Worm (Caenorhabditis elegans) whole organism, young adult: ENCODE results near the gene F01F1.11.

Experiments
- B0019.2 ChIP-seq: fragments of 200-800 bp; sonication (Bioruptor generic); conservative IDR thresholded peaks from 2 replicates; pipeline ENCODE4 v1.3.6; 2022; ENCODE audit warnings: missing genetic modification reagents, missing genetic modification characterization, missing compliant biosample characterization
- B0035.1 ChIP-seq: sonication (generic microtip); optimal IDR thresholded peaks from 2 replicates; lab custom pipeline; 2016; ENCODE audit warnings: missing genetic modification characterization, mild to moderate bottlenecking, missing compliant biosample characterization, missing genotype, missing genetic modification reagents
- B0336.3 ChIP-seq: fragments of 200-800 bp; sonication (Bioruptor generic); IDR thresholded peaks from 2 replicates; pipeline ENCODE4 v1.3.6; 2022; ENCODE audit warnings: missing genetic modification characterization, missing compliant biosample characterization
- D2030.7 ChIP-seq: fragments of 200-800 bp; sonication (Bioruptor generic); IDR thresholded peaks from 2 replicates; pipeline ENCODE4 v1.3.6; 2022; ENCODE audit warnings: missing genetic modification reagents, missing genetic modification characterization, missing compliant biosample characterization
- F49E8.2 ChIP-seq: sonication (generic microtip); optimal IDR thresholded peaks from 3 replicates; lab custom pipeline; 2017; ENCODE audit warnings: missing genetic modification characterization, mild to moderate bottlenecking, missing compliant biosample characterization, antibody characterized with exemption, moderate library complexity; ENCODE audit not compliant: insufficient read depth
- K12H6.12 ChIP-seq: fragments of 200-800 bp; sonication (Bioruptor generic); optimal IDR thresholded peaks from 2 replicates; lab custom pipeline; 2018; ENCODE audit warnings: mild to moderate bottlenecking, missing genetic modification characterization, missing compliant biosample characterization
- Y67H2A.10 ChIP-seq: fragments of 200-800 bp; sonication (Bioruptor generic); conservative IDR thresholded peaks from 2 replicates; pipeline ENCODE4 v1.3.6; 2022; ENCODE audit warnings: missing genetic modification reagents, missing genetic modification characterization, missing compliant biosample characterization
- ZK185.1 ChIP-seq: sonication (generic microtip); optimal IDR thresholded peaks from 2 replicates; lab custom pipeline; 2016; ENCODE audit warnings: mild to moderate bottlenecking, missing genetic modification characterization, missing compliant biosample characterization; ENCODE audit not compliant: poor library complexity, severe bottlenecking
- aptf-2 ChIP-seq: fragments of 200-800 bp; sonication (Bioruptor generic); conservative IDR thresholded peaks from 2 replicates; pipeline ENCODE4 v1.3.6; 2022; ENCODE audit warnings: missing genetic modification reagents, missing genetic modification characterization, missing compliant biosample characterization
- attf-3 ChIP-seq: fragments of 200-800 bp; sonication (Bioruptor generic); conservative IDR thresholded peaks from 2 replicates; pipeline ENCODE4 v1.3.6; 2022; ENCODE audit warnings: missing genetic modification reagents, missing genetic modification characterization, missing compliant biosample characterization
- attf-6 ChIP-seq: fragments of 200-800 bp; sonication (Bioruptor generic); IDR thresholded peaks from 2 replicates; pipeline ENCODE4 v1.3.6; 2022; ENCODE audit warnings: missing genetic modification reagents, missing genetic modification characterization, missing compliant biosample characterization
- bed-1 ChIP-seq: fragments of 200-800 bp; sonication (Bioruptor generic); IDR thresholded peaks from 2 replicates; pipeline ENCODE4 v1.3.6; 2022; ENCODE audit warnings: missing genetic modification reagents, missing genetic modification characterization, missing compliant biosample characterization
- cebp-2 ChIP-seq: fragments of 200-800 bp; sonication (Bioruptor generic); IDR thresholded peaks from 2 replicates; pipeline ENCODE4 v1.3.6; 2022; ENCODE audit warnings: missing genetic modification characterization, missing compliant biosample characterization
- dpff-1 ChIP-seq: sonication (generic microtip); optimal IDR thresholded peaks from 2 replicates; lab custom pipeline; 2017; ENCODE audit warnings: mild to moderate bottlenecking, missing genetic modification characterization, missing compliant biosample characterization
- him-1 ChIP-seq: sonication (generic microtip); optimal IDR thresholded peaks from 2 replicates; lab custom pipeline; 2016; ENCODE audit warnings: missing genotype, missing genetic modification reagents, missing genetic modification characterization, missing compliant biosample characterization
- hlh-12 ChIP-seq: sonication (generic microtip); optimal IDR thresholded peaks from 2 replicates; lab custom pipeline; 2016; ENCODE audit warnings: missing genetic modification characterization, missing compliant biosample characterization
- hlh-26 ChIP-seq: fragments of 200-800 bp; sonication (Bioruptor generic); conservative IDR thresholded peaks from 2 replicates; pipeline ENCODE4 v1.3.6; 2022; ENCODE audit warnings: missing genetic modification reagents, missing genetic modification characterization, missing compliant biosample characterization
- hsf-1 ChIP-seq: fragments of 200-800 bp; sonication (Bioruptor generic); IDR thresholded peaks from 2 replicates; pipeline ENCODE4 v1.3.6; 2022; ENCODE audit warnings: missing genetic modification reagents, missing genetic modification characterization, missing compliant biosample characterization
- lin-35 ChIP-seq, 3 experiments: fragments of 150-350 bp in 2 of 3; sonication (generic microtip) in 1 of 3; optimal IDR thresholded peaks; 2 replicates each; lab custom pipeline; 2014 to 2018; ENCODE audit warnings: missing biosample characterization in 3 of 3, missing genetic modification characterization in 3 of 3, missing genetic modification reagents in 3 of 3
- lsy-27 ChIP-seq: sonication (generic microtip); optimal IDR thresholded peaks from 2 replicates; lab custom pipeline; 2017; ENCODE audit warnings: missing genetic modification characterization, mild to moderate bottlenecking, missing compliant biosample characterization, antibody characterized with exemption, missing genotype, borderline replicate concordance; ENCODE audit not compliant: insufficient read depth
- madf-10 ChIP-seq: sonication (generic microtip); optimal IDR thresholded peaks from 2 replicates; lab custom pipeline; 2016; ENCODE audit warnings: mild to moderate bottlenecking, missing genetic modification characterization, missing compliant biosample characterization
- mcd-1 ChIP-seq: fragments of 200-800 bp; sonication (Bioruptor generic); IDR thresholded peaks from 2 replicates; pipeline ENCODE4 v1.3.6; 2022; ENCODE audit warnings: missing genetic modification reagents, missing genetic modification characterization, missing compliant biosample characterization
- mes-4 ChIP-seq: sonication (generic microtip); optimal IDR thresholded peaks from 2 replicates; lab custom pipeline; 2016; ENCODE audit warnings: missing genotype, missing genetic modification characterization, missing compliant biosample characterization
- nfya-1 ChIP-seq: sonication (generic microtip); optimal IDR thresholded peaks from 2 replicates; lab custom pipeline; 2017; ENCODE audit warnings: antibody characterized with exemption, missing compliant biosample characterization, missing genetic modification characterization, borderline replicate concordance; ENCODE audit not compliant: insufficient read depth
- nfya-2 ChIP-seq: fragments of 200-800 bp; sonication (Bioruptor generic); IDR thresholded peaks from 2 replicates; pipeline ENCODE4 v1.3.6; 2022; ENCODE audit warnings: missing genetic modification reagents, missing genetic modification characterization, missing compliant biosample characterization
- pbrm-1 ChIP-seq: fragments of 200-800 bp; sonication (Bioruptor generic); IDR thresholded peaks from 2 replicates; pipeline ENCODE4 v1.3.6; 2022; ENCODE audit warnings: missing genetic modification reagents, missing genetic modification characterization, missing compliant biosample characterization
- rcor-1 ChIP-seq: fragments of 200-800 bp; sonication (Bioruptor generic); IDR thresholded peaks from 2 replicates; pipeline ENCODE4 v1.3.6; 2022; ENCODE audit warnings: missing genetic modification reagents, missing genetic modification characterization, missing compliant biosample characterization
- snpc-1.3 ChIP-seq: sonication (generic microtip); optimal IDR thresholded peaks from 2 replicates; lab custom pipeline; 2017; ENCODE audit warnings: missing genetic modification characterization, mild to moderate bottlenecking, missing compliant biosample characterization, antibody characterized with exemption, moderate library complexity, missing genotype, missing genetic modification reagents; ENCODE audit not compliant: insufficient read depth
- somi-1 ChIP-seq: fragments of 200-800 bp; sonication (Bioruptor generic); optimal IDR thresholded peaks from 2 replicates; lab custom pipeline; 2018; ENCODE audit warnings: mild to moderate bottlenecking, missing genetic modification characterization, missing compliant biosample characterization
- sptf-2 ChIP-seq: fragments of 200-800 bp; sonication (Bioruptor generic); optimal IDR thresholded peaks from 2 replicates; lab custom pipeline; 2018; ENCODE audit warnings: mild to moderate bottlenecking, missing genetic modification characterization, missing compliant biosample characterization
- tbx-9 ChIP-seq: sonication (generic microtip); optimal IDR thresholded peaks from 2 replicates; lab custom pipeline; 2016; ENCODE audit warnings: borderline replicate concordance, missing genetic modification characterization, inconsistent platforms, missing compliant biosample characterization
- tlf-1 ChIP-seq: fragments of 200-800 bp; sonication (Bioruptor generic); optimal IDR thresholded peaks from 2 replicates; lab custom pipeline; 2018; ENCODE audit warnings: mild to moderate bottlenecking, missing genetic modification characterization, missing compliant biosample characterization
- unc-130 ChIP-seq: sonication (generic microtip); optimal IDR thresholded peaks from 2 replicates; lab custom pipeline; 2016; ENCODE audit warnings: missing genetic modification reagents, missing genetic modification characterization, missing compliant biosample characterization
- xnd-1 ChIP-seq: sonication (generic microtip); optimal IDR thresholded peaks from 2 replicates; lab custom pipeline; 2016; ENCODE audit warnings: missing genotype, missing genetic modification reagents, missing genetic modification characterization, missing compliant biosample characterization
- zim-3 ChIP-seq: sonication (generic microtip); optimal IDR thresholded peaks from 2 replicates; lab custom pipeline; 2017; ENCODE audit warnings: mild to moderate bottlenecking, missing genetic modification characterization, moderate library complexity, missing compliant biosample characterization
- ztf-25 ChIP-seq: fragments of 200-800 bp; sonication (Bioruptor generic); IDR thresholded peaks from 2 replicates; pipeline ENCODE4 v1.3.6; 2022; ENCODE audit warnings: missing genetic modification reagents, missing genetic modification characterization, missing compliant biosample characterization
- ztf-3 ChIP-seq: fragments of 200-800 bp; sonication (Bioruptor generic); optimal IDR thresholded peaks from 2 replicates; lab custom pipeline; 2018; ENCODE audit warnings: mild to moderate bottlenecking, missing genetic modification characterization, missing compliant biosample characterization
- ztf-6 ChIP-seq: fragments of 200-800 bp; sonication (Bioruptor generic); IDR thresholded peaks from 2 replicates; pipeline ENCODE4 v1.3.6; 2022; ENCODE audit warnings: missing genetic modification reagents, missing genetic modification characterization, missing compliant biosample characterization

The F01F1.11 gene

DNA sequence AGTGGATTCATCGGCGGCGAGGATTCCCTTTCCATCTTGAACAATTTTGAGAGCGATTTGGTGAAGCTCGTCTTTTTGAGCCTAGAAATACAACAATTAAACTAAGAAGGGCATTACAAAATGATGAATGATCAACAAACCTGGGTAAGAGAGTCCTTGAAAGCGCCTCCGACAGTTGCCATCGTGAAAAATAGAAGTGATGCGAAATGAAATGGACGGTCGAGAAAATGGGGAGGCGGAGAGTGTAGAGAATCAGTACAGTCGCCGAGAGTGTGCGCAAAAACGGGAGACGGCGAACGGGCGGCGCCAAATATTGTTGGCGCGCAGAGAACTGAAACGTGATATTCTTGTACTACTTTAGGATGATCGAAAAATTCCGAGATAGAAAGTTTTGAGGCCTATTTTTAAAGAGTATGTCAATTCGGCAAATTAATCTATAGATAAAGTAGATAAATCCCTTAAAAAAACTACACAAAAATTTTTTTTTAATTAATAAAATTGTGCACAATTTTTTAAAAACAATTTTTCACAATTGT is 4.5 kb upstream of the F01F1.11 start, which contains the start of gene aldo-2 (continued):
- TF ChIP-seq somi-1 (GFP tag; lab: Kevin White, UChicago) (no peak), sptf-2 (GFP tag; lab: Kevin White, UChicago) (no peak), nfya-2 (GFP tag; lab: Robert Waterston, UW) (no peak), cebp-2 (GFP tag; lab: Robert Waterston, UW) (no peak), pbrm-1 (GFP tag; lab: Robert Waterston, UW) (peak; percentile 56; the same call in 1 of the 2 replicates), rcor-1 (GFP tag; lab: Robert Waterston, UW) (peak; percentile 73), tbx-9 (tag; lab: Kevin White, UChicago) (no peak), K12H6.12 (tag; lab: Kevin White, UChicago) (no peak), mcd-1 (GFP tag; lab: Robert Waterston, UW) (peak; percentile 69), madf-10 (tag; lab: Kevin White, UChicago) (no peak), unc-130 (GFP tag; lab: Kevin White, UChicago) (peak; percentile 67), attf-3 (GFP tag; lab: Robert Waterston, UW) (no peak), D2030.7 (GFP tag; lab: Robert Waterston, UW) (peak; percentile 93), bed-1 (GFP tag; lab: Robert Waterston, UW) (no peak), B0035.1 (tag; lab: Kevin White, UChicago) (no peak), F49E8.2 (peak; percentile 15), him-1 (tag; lab: Kevin White, UChicago) (no peak), lsy-27 (no peak), hlh-26 (GFP tag; lab: Robert Waterston, UW) (no peak), mes-4 (no peak), ztf-3 (GFP tag; lab: Kevin White, UChicago) (no peak), tlf-1 (GFP tag; lab: Kevin White, UChicago) (peak; percentile 84), lin-35 (GFP tag; optimal IDR thresholded peaks at IDR 0.05; lab: Kevin White, UChicago) (peak in 1 of 3 experiments; percentile 20), ztf-25 (GFP tag; lab: Robert Waterston, UW) (0 out of 2 replicates have a peak, but pooled peaks have one; percentile 54), aptf-2 (GFP tag; lab: Robert Waterston, UW) (peak; percentile 70), nfya-1 (tag; lab: Kevin White, UChicago) (no peak), xnd-1 (tag; lab: Kevin White, UChicago) (peak; percentile 92), dpff-1 (no peak), ztf-6 (GFP tag; lab: Robert Waterston, UW) (0 out of 2 replicates have a peak, but pooled peaks have one; percentile 22), ZK185.1 (tag; lab: Kevin White, UChicago) (peak; percentile 40)

DNA sequence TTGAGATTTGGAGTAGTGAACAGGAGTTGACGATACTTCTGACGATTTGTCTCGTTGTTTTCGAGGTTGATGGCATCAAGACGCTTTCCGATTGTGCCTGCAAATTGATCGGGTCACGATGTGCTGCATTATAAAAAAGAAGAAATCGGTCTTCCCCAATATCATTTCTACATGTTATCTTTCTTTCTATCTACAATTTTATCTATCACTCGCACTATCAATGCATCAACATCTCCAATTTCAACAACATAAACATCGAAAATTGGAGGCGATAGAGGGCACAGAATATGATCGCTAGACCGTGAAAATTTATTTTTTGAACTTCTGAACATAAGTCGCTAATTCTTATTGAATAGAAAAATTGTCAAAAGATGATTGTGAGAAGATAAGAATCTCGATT is 4.0 kb upstream of the F01F1.11 start:
- TF ChIP-seq tlf-1 (GFP tag; lab: Kevin White, UChicago) (no peak), ztf-25 (GFP tag; lab: Robert Waterston, UW) (no peak), lsy-27 (no peak), attf-6 (no peak), zim-3 (tag; lab: Kevin White, UChicago) (no peak), snpc-1.3 (tag; lab: Kevin White, UChicago) (no peak), pbrm-1 (GFP tag; lab: Robert Waterston, UW) (no peak), hlh-12 (no peak), him-1 (tag; lab: Kevin White, UChicago) (no peak), Y67H2A.10 (no peak), B0336.3 (GFP tag; lab: Robert Waterston, UW) (no peak), B0019.2 (GFP tag; lab: Robert Waterston, UW) (no peak), cebp-2 (GFP tag; lab: Robert Waterston, UW) (no peak), hsf-1 (no peak)
